Fruit fly (Drosophila melanogaster): ENCODE results near the gene CCT7.
A peak's percentile ranks its signal among the peaks of the same experiment; 100 is the strongest.

The CCT7 gene

DNA sequence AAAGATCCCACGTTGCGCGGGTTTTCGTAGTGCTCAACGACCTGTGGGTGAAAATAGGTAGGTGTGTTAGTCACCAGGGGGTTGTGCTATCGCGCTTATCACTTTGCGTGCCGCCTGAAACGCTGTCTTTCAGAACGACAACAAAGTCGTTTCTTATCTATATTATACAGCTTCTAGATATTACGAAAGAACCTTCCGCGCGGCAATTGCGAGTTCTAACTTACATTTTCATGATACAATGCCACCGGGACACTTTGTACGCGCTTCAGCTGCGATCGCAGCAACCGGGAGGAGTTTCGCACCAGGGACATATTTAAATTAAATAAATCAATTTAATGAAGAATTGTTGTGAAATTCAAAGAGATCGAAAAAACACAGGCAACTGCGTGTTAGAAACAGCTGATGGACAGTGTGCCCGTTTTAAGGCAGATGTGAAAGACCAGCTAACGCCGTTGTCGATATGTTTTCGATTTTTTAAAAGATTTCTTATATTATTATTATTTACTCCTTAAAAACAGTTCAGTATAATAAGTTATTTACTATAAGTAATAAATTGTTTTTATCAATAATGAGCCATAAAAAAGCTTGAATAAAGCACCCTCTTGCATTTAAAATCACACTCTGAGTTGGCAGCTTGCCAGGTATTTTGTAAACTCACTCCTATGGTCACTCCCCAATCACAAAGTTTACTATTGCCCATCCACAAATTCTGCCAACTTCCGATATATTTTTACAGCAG is 22.6 kb downstream of the CCT7 start, which contains the start of the genes IscU and CG8379:
Gene IscU (minus strand): TSS at position 417 of the 739 bp plus-strand sequence.
Gene CG8379 (plus strand): TSS at position 651 of the 739 bp plus-strand sequence.
- TF ChIP-seq psq (optimal IDR thresholded peaks at IDR 0.05) (no peak), h (optimal IDR thresholded peaks at IDR 0.05) (no peak), Myc (optimal IDR thresholded peaks at IDR 0.05) (no peak), Sin3A (optimal IDR thresholded peaks at IDR 0.05) (no peak), insv (optimal IDR thresholded peaks at IDR 0.05) (no peak), ttk (optimal IDR thresholded peaks at IDR 0.05) (no peak)

DNA sequence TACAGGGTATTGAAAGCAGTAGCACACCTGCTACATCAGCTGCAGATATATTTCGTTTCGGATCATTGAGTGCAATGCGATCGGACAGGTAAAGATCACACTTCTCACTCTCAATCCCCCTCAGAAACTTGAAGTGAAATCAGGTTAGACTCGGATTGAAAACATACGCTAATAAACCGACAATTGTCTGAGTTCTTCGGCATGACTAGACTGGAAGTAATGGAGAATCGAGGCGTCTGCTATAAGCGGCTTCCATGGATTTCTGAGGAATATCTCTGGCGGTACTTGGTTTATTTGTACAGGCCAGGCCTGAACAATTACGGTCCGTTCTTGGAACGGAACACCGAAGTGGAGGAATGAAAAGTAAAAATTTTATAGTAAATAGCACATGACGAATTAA is 39.7 kb downstream of the CCT7 start:
- no peak for TF ChIP-seq ttk (optimal IDR thresholded peaks at IDR 0.05)
- TF ChIP-seq psq (optimal IDR thresholded peaks at IDR 0.05): no peak
- TF ChIP-seq insv (optimal IDR thresholded peaks at IDR 0.05): no peak
- TF ChIP-seq h (optimal IDR thresholded peaks at IDR 0.05): no peak
- no peak for TF ChIP-seq Myc (optimal IDR thresholded peaks at IDR 0.05)
- TF ChIP-seq Sin3A (optimal IDR thresholded peaks at IDR 0.05): no peak

DNA sequence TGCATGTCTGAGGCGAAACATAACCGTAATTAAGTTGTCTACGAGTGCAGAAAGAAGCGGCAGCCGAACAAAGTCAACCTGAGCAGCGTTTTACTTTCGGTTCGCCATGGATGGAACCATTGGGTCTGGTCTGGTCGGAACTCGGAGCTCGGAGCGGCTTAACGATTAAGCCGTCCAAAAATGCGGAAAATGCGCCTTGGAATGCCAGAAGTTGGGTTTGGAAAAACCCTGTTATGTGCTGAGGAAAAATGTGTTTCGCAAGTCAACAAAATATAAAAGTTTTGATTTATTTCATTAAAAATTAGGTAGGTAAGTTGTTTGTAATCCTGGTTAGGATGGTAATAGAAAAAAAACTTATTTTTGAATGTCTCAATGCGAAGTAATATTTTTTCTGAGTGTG is 40.2 kb downstream of the CCT7 start:
- no peak for TF ChIP-seq Sin3A (optimal IDR thresholded peaks at IDR 0.05)
- no peak for TF ChIP-seq Myc (optimal IDR thresholded peaks at IDR 0.05)
- TF ChIP-seq insv (optimal IDR thresholded peaks at IDR 0.05): no peak
- TF ChIP-seq h (optimal IDR thresholded peaks at IDR 0.05): no peak
- no peak for TF ChIP-seq psq (optimal IDR thresholded peaks at IDR 0.05)
- no peak for TF ChIP-seq ttk (optimal IDR thresholded peaks at IDR 0.05)

DNA sequence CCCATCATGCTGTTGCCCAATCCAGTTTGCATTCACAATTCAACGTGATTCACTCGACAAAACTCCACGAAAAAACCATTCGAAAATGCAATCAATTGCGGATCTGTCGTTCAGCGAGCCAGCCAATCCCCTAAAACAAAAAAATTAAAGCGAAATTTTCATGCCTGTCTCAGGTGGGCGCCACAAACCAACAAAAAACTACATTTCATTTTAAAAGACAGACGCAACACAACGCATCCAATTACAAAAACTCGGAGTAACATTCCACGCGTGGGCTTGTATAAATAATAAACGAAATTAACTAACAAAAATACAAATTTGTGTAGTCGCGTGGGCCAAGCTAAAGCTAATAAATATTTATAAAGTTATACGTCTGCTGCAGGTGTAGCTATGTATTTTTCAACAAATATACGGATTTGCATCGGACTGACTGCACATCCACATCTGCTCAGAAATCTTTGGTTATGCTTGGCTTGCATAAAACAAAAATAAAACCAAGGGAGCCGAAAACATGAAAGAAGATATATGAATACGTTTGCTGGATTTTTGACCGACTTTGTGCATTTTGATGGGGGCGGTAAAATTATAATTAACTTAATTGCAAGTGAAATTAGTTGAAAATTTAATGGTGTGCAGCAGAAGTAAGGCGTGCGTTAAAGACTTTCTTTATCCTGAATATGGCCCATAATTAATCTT is 42.7 kb downstream of the CCT7 start:
- TF ChIP-seq ttk (optimal IDR thresholded peaks at IDR 0.05): no peak
- TF ChIP-seq insv (optimal IDR thresholded peaks at IDR 0.05): no peak
- TF ChIP-seq Sin3A (optimal IDR thresholded peaks at IDR 0.05): no peak
- TF ChIP-seq Myc (optimal IDR thresholded peaks at IDR 0.05): no peak
- TF ChIP-seq h (optimal IDR thresholded peaks at IDR 0.05): no peak
- TF ChIP-seq psq (optimal IDR thresholded peaks at IDR 0.05): no peak

DNA sequence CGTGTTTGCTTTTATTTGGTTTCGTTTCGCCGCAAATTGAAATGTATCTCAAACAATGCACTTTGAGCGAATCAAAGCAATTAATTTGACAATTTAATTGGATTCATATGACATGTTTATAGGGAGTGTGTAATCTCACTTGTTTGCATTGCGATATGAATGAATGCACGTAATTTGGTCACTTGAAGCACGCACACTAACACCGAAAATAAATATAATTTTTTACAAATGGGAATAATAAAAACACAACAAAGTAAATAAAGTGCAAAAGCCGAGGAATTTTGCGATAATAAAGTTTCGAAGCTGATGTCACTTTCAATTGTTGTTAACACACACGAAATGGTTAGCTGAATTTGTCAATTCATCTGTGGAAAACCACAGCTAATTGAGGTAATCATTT is 43.6 kb downstream of the CCT7 start:
- TF ChIP-seq ttk (optimal IDR thresholded peaks at IDR 0.05) (no peak), Myc (optimal IDR thresholded peaks at IDR 0.05) (no peak), insv (optimal IDR thresholded peaks at IDR 0.05) (no peak), psq (optimal IDR thresholded peaks at IDR 0.05) (no peak), h (optimal IDR thresholded peaks at IDR 0.05) (no peak), Sin3A (optimal IDR thresholded peaks at IDR 0.05) (no peak)

DNA sequence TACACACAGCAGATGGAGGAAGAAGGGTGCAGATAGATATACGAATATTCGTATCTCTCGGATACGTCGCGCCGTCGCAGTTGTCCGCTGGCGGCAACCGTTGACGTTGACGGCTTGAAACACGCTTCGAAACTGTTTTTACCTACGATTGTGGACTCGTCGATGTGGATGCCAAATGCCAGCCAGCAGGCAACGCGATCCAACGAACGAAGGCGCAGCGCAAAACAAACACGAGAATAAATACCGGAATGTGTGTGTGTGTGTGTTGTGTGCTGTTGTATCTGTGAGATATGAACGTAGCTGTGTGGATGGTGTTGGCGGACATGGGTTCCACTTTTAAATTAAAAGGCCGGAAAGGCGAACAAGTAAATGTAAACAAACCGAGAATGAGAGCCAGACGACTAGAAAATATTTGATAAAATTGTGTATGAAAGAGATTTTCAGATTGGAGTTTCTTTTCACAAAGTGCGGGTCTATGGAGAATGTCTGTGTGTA is 44.8 kb downstream of the CCT7 start:
- peak; percentile 59 for TF ChIP-seq psq (optimal IDR thresholded peaks at IDR 0.05)
- no peak for TF ChIP-seq insv (optimal IDR thresholded peaks at IDR 0.05)

DNA sequence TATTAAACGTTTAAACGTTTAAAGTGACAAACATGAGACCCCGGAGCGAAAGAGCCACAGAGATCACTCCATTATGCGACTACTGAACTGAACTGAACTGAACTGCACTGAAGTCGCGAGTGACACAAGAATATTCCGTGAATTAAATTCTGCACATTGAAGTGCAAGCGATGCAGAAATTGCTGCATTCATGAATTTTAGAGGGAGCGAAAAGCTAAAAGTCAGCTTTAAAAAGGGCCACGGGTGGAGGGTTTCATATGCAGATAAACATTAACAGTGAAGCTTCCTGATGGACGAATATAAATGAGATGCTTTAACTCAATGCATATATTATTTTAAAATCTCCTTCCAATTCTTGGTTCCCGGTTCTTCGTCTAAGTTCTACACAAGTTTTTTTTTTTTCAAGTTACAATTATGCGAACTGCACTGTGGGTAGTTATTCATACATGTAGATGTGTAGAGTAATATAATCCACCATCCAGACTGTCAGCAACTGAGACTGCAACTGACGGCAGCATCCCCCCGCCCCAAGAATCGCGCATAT is 45.8 kb downstream of the CCT7 start:
- no peak for TF ChIP-seq insv (optimal IDR thresholded peaks at IDR 0.05)
- TF ChIP-seq Sin3A (optimal IDR thresholded peaks at IDR 0.05): no peak
- TF ChIP-seq h (optimal IDR thresholded peaks at IDR 0.05): no peak
- TF ChIP-seq Myc (optimal IDR thresholded peaks at IDR 0.05): no peak
- no peak for TF ChIP-seq psq (optimal IDR thresholded peaks at IDR 0.05)
- no peak for TF ChIP-seq ttk (optimal IDR thresholded peaks at IDR 0.05)

DNA sequence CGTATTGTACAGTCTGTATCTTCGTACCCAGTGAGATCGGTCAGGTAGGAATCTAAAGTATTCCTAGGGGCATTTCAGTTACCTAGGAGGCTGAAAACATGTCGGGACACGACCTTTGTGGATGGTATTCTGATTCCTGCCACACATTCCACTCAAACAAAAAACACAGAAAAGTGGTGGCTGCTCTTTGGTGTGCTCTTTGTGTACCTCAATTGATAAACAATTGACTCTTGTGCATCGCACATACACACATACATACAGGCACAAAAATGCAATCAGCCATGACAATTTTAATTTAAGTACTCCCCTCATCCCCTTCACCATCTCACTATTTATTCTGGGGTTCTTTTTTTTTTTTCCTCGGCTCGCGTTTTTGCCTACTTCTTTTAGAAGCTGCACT is 46.8 kb downstream of the CCT7 start:
- TF ChIP-seq Sin3A (optimal IDR thresholded peaks at IDR 0.05) (no peak), psq (optimal IDR thresholded peaks at IDR 0.05) (no peak), Myc (optimal IDR thresholded peaks at IDR 0.05) (no peak), insv (optimal IDR thresholded peaks at IDR 0.05) (no peak), ttk (optimal IDR thresholded peaks at IDR 0.05) (no peak)

DNA sequence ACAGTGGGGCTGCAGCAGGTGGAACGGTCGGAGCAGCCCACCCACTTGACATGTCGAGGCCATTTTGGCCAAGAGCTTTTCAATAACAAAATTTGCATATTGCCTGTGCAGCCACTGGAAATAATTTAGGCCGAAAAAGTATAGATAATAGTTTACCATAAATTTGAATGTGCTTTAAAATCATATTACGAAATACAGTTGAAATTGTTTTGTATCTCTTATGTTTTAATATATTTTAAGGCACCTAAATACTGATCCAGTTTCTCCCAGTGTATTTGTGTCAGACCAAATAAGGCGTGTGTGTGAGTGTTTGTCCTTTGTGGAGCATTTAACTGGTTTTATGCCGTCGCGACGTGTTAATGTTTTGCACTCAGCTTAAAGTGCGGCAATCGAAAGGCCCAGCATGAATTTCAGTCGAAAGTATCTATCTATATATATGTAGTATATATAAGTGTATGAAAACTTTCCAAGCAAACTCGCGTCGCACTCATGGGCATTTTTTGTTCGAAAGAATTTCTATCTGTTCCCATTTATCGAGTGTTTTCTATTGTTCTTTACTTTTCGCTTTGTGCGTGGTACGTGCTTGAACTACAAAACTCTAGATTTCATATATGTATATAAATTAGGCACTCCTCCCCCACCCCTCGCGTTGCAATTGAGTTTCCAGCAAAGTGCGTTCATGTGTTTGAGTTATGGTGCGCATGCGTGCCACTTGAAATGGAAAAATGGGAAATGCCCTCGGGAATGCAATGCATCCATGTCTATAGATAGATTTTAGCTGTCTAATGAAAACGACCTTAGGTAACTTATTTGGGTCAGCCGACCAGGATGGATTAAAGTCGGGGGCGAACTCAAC is 48.2 kb downstream of the CCT7 start:
- TF ChIP-seq insv (optimal IDR thresholded peaks at IDR 0.05) (no peak), Myc (optimal IDR thresholded peaks at IDR 0.05) (no peak), ttk (optimal IDR thresholded peaks at IDR 0.05) (no peak), Sin3A (optimal IDR thresholded peaks at IDR 0.05) (no peak), psq (optimal IDR thresholded peaks at IDR 0.05) (no peak), h (optimal IDR thresholded peaks at IDR 0.05) (no peak)

DNA sequence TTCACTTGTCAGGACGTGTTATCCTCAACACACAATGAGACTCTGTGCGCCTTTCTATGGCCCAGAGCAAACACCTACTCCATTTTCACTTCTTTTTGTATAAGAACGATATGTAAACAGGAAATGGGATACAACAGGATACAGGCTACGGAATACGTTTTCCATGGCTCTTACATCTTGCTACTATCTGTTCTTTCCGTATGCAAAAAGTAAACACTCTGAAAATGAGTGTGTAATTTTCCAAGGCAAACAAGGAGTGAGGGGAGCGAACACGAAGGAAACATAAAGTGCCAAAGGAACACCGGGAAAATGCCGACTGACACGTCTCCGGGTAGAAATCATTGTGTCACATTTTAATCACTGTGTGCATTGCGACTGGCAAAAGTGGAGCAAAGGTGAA is 49.3 kb downstream of the CCT7 start:
- TF ChIP-seq Sin3A (optimal IDR thresholded peaks at IDR 0.05): no peak

DNA sequence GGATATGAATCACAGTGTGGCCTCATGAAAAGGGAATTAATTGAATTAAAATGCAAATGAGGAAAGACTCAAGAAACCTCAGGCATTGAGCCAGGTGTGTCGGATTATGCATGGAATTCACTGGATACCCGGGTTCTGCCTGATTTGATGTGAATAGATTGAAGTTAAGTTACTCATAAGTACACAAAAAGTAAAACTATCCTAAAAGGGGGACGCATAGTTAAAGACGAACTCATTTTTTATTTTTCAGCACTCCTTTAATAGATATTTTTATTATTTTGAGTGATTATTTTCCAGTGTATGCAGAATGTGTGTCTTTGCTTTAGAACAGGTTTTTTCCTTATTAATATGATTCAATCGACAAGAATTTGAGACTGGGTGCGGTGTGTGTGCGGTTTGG is 51.8 kb downstream of the CCT7 start:
- TF ChIP-seq Myc (optimal IDR thresholded peaks at IDR 0.05) (no peak), Sin3A (optimal IDR thresholded peaks at IDR 0.05) (no peak), ttk (optimal IDR thresholded peaks at IDR 0.05) (no peak), psq (optimal IDR thresholded peaks at IDR 0.05) (no peak), h (optimal IDR thresholded peaks at IDR 0.05) (no peak), insv (optimal IDR thresholded peaks at IDR 0.05) (no peak)

DNA sequence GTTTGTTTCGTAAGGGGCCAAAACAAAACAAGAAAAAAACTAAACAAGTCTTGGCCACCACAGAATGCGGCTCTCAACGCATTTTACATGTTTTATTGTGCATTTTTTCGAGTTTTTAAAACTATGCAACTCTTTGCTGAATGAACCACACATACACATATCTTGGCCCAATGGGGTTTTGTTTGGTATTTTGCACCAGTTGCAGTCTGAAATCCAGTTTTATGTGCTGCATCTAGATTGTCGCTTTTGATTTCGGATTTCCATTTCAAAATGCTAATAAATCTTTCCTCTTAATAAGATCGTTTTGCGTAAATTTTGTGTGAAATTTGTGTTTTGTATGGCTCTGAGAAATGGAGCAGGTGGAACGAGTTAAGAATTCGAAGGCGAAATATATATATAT is 52.3 kb downstream of the CCT7 start:
- TF ChIP-seq insv (optimal IDR thresholded peaks at IDR 0.05): no peak
- TF ChIP-seq Myc (optimal IDR thresholded peaks at IDR 0.05): no peak
- no peak for TF ChIP-seq h (optimal IDR thresholded peaks at IDR 0.05)
- no peak for TF ChIP-seq psq (optimal IDR thresholded peaks at IDR 0.05)
- no peak for TF ChIP-seq Sin3A (optimal IDR thresholded peaks at IDR 0.05)
- TF ChIP-seq ttk (optimal IDR thresholded peaks at IDR 0.05): no peak

Data from Kc167 (cell line).